Fruit fly (Drosophila melanogaster) S2 (cell line): ENCODE measurements around the gene CG13010.

ENCODE experiments used
- CG8478 ChIP-seq: fragments of >200 bp; optimal IDR thresholded peaks from 2 replicates; lab custom pipeline; 2018
- CTCF ChIP-seq, 2 experiments: fragments of >200 bp; optimal IDR thresholded peaks; 2 replicates each; lab custom pipeline; 2018

Gene CG13010

dm6 chrX:16670691-16671481, 7.9 kb downstream of the CG13010 start:
- TF ChIP-seq CTCF (optimal IDR thresholded peaks at IDR 0.05; lab: Kevin White, UChicago) (no peak), CG8478 (lab: Kevin White, UChicago) (no peak)

- no peak for TF ChIP-seq CTCF (optimal IDR thresholded peaks at IDR 0.05; lab: Kevin White, UChicago)
- TF ChIP-seq CG8478 (lab: Kevin White, UChicago) = no peak
Observed at dm6 chrX:16670262-16670661, 8.5 kb downstream of the CG13010 start.

DNA sequence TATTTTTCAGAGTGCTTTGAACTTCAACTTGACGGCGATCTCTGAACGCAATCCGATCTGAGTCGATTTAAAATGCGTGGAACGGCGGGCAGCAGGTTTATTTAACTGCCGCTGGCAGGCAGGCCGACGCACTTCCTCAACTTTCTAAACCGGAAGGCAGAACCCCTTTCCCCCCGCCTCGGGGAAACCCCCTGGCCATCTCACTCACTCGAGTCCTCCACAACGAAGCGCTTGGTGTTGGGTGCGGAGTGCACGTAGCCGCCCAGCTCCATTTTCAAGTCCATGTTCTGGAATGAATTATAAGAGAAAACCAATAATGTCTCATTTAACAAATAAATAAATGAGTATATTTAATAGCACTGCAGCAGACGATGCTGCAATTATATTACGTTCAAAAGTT, 8.9 kb downstream of the CG13010 start:
- TF ChIP-seq CTCF (optimal IDR thresholded peaks at IDR 0.05; lab: Kevin White, UChicago) = no peak

DNA sequence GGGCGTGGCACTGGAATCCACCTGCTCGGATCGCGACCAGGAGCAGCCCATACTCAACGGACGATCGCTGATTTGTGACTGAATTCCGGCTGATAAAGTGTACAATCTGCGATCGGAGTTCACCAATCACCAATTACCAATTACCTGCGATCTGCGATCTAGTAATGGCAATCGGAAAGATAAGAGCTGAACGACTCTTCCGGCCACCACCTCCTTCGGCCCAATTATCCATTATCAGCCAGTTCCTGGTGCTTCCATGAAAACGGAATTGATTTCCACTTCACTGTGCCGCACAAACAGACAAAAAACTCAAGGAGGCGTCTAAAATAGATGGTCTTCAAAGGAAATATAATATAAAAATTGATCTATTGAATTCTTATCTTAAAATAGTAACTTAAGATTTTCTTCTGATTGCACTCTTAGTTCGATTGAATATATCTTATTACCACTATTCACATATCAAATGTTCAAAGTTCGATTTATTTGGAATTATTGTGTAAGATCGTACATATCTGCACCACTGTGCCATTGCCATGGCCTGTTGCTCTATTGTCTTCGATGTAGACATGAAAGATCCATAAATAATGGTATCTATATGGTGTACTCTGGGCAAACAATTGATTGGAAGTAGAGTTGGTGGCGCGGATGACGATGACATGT, 14.2 kb downstream of the CG13010 start, which contains the start of gene CG15865:
Gene CG15865 (minus strand): TSS at position 51 of the 660 bp plus-strand sequence.
- TF ChIP-seq CTCF (optimal IDR thresholded peaks at IDR 0.05; lab: Kevin White, UChicago) (no peak), CG8478 (lab: Kevin White, UChicago) (no peak)

dm6 chrX:16660632-16661031, 18.1 kb downstream of the CG13010 start:
- TF ChIP-seq CG8478 (lab: Kevin White, UChicago) (no peak), CTCF (optimal IDR thresholded peaks at IDR 0.05; lab: Kevin White, UChicago) (no peak)

- no peak for TF ChIP-seq CG8478 (lab: Kevin White, UChicago)
- TF ChIP-seq CTCF (optimal IDR thresholded peaks at IDR 0.05; lab: Kevin White, UChicago) = no peak
Observed at dm6 chrX:16655724-16656235, 23.0 kb downstream of the CG13010 start.

DNA sequence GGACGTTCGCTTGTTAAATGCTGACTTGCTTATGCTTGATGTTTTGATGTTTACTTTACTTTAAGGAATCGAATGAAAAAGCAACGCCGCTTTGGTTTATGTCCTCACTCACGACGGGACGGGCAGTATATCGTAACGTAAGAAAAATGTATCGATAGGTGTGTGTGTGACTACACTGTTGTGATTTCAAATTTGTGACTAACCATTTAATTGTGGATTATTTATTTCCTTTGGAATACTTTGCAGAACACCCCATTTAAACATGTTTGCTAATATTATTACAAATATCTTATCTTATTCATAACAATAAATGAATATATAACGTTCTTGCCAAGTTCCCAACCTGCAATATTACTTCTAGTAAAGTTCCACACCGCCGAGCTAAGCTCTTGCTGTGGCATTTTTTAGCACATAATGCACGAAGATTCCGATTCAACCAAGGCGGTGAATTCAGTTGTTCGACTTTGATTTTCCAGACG, 23.8 kb downstream of the CG13010 start, which contains the start of the genes Nemp and r:
Gene Nemp (minus strand): TSS at position 85 of the 479 bp plus-strand sequence.
Gene r (plus strand): TSS at position 429 of the 479 bp plus-strand sequence.
- TF ChIP-seq CG8478 (lab: Kevin White, UChicago) = no peak
- peak in 1 of 2 experiments; percentile 1 for TF ChIP-seq CTCF (optimal IDR thresholded peaks at IDR 0.05; lab: Kevin White, UChicago)

dm6 chrX:16651625-16652024, 27.1 kb downstream of the CG13010 start:
- TF ChIP-seq CG8478 (lab: Kevin White, UChicago) = no peak
- no peak for TF ChIP-seq CTCF (optimal IDR thresholded peaks at IDR 0.05; lab: Kevin White, UChicago)

dm6 chrX:16651098-16651497, 27.6 kb downstream of the CG13010 start, which contains the start of the genes CG32573 and CG42512:
CG32573 (plus strand) TSS chrX:16651376.
CG42512 (plus strand) TSS chrX:16651376.
- no peak for TF ChIP-seq CG8478 (lab: Kevin White, UChicago)
- no peak for TF ChIP-seq CTCF (optimal IDR thresholded peaks at IDR 0.05; lab: Kevin White, UChicago)

DNA sequence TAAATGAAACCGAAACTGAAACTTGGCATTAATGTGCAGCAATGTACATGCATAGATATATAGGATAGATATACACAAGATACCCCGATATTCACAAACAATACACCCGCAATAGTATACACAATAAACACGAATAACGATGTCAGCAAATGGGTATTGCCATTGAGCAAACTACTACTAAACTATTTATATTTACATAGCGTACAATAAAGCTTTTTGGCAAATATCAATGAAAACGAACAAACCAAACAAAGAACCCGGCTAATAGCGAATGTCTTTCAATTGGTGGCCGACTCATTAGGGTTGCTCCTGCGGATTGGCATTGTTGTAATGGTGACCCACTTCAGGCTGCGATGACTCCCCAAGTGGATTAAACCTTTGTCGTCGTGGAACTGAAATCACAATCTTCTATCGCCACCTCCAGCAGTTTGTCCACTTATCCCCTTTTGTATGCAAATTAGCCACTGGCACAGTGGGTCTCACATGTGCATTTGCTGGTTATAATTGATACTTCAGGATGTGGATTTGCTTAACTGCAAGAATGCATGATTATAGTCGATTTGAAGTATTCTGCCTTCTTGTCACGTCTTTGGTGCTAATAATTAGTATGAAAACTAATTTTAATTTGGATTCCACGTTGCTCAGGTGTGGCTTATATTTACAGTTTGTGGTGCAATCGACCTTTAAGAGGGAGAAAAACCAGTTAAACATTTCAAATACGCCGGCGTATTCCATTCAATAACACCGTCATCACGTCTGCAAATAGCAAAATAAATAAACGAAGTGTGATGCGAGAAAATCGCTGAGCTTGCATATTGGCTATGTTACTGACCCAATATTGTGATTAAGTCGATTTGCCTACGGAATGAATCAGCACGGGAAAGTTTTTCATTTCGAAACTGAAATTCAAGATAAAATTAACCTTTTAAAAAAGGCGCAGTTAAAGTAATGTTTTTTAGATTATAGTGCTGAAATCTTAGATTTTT, 28.4 kb downstream of the CG13010 start:
- TF ChIP-seq CTCF (optimal IDR thresholded peaks at IDR 0.05; lab: Kevin White, UChicago) (no peak), CG8478 (lab: Kevin White, UChicago) (no peak)

DNA sequence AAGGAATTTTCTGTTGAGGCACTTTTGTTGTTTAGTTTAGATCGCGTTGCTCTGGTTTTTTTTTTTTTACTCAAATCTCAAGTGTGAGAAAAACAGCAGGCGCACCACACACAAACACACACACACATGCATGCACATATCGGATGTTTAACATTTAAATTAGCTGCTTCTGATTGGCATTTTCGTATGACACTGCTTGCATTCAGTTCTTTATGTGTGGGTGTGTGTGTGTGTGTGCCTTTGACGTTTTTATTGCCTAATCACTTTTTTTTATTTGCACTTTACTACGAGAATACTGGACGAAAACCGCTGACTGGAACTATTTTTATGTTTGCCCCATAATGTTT, 30.3 kb downstream of the CG13010 start:
- TF ChIP-seq CG8478 (lab: Kevin White, UChicago) (no peak), CTCF (optimal IDR thresholded peaks at IDR 0.05; lab: Kevin White, UChicago) (no peak)

- TF ChIP-seq CTCF (optimal IDR thresholded peaks at IDR 0.05; lab: Kevin White, UChicago) (no peak), CG8478 (lab: Kevin White, UChicago) (no peak)
Observed at dm6 chrX:16647737-16648434, 30.9 kb downstream of the CG13010 start.

dm6 chrX:16647092-16647632, 31.6 kb downstream of the CG13010 start:
- TF ChIP-seq CG8478 (lab: Kevin White, UChicago) (no peak), CTCF (optimal IDR thresholded peaks at IDR 0.05; lab: Kevin White, UChicago) (no peak)
